Fruit fly (Drosophila melanogaster): ENCODE results near the gene CG9175.

CG9175 gene

dm6 chr2L:6051212-6051621 is 47.5 kb downstream of the CG9175 start (continued):
- TF ChIP-seq CG13624 (GFP tag; optimal IDR thresholded peaks at IDR 0.05): peak; percentile 96
- TF ChIP-seq CG8359 (GFP tag; optimal IDR thresholded peaks at IDR 0.05; ENCODE audit: borderline replicate concordance): peak; percentile 88
- TF ChIP-seq C15 (GFP tag; IDR thresholded peaks at IDR 0.05): peak; percentile 82; the same call in 1 of the 3 replicates
- peak; percentile 87 for TF ChIP-seq disco-r (GFP tag; optimal IDR thresholded peaks at IDR 0.05)
- peak; percentile 92 for TF ChIP-seq CG10431 (GFP tag; optimal IDR thresholded peaks at IDR 0.05)
- no peak for TF ChIP-seq lov (optimal IDR thresholded peaks at IDR 0.05)
- TF ChIP-seq lov (GFP tag; IDR thresholded peaks at IDR 0.05): peak; percentile 89
- peak; percentile 83 for TF ChIP-seq Aef1 (GFP tag; IDR thresholded peaks at IDR 0.05)
- peak; percentile 96 for TF ChIP-seq CG6765 (GFP tag; optimal IDR thresholded peaks at IDR 0.05)
- TF ChIP-seq vfl (GFP tag; optimal IDR thresholded peaks at IDR 0.05): peak; percentile 90
- TF ChIP-seq grau (tag; optimal IDR thresholded peaks at IDR 0.05): peak; percentile 96
- TF ChIP-seq dmrt11E (tag; optimal IDR thresholded peaks at IDR 0.05): peak; percentile 96
- TF ChIP-seq CG33213 (GFP tag; optimal IDR thresholded peaks at IDR 0.05): peak; percentile 96
- TF ChIP-seq CG7372 (GFP tag; IDR thresholded peaks at IDR 0.05): peak; percentile 87
- peak; percentile 86 for TF ChIP-seq peb (GFP tag; IDR thresholded peaks at IDR 0.05)
- TF ChIP-seq CG13424 (tag; optimal IDR thresholded peaks at IDR 0.05): peak; percentile 98
- TF ChIP-seq dm (GFP tag; optimal IDR thresholded peaks at IDR 0.05): peak; percentile 85
- no peak for TF ChIP-seq hb (GFP tag; IDR thresholded peaks at IDR 0.05; ENCODE audit: partially characterized antibody)
- peak; percentile 95 for TF ChIP-seq schlank (tag; optimal IDR thresholded peaks at IDR 0.05)
- peak; percentile 91 for TF ChIP-seq Optix (GFP tag; IDR thresholded peaks at IDR 0.05)
- TF ChIP-seq CG1832 (GFP tag; optimal IDR thresholded peaks at IDR 0.05): no peak
- TF ChIP-seq Atf-2 (GFP tag; optimal IDR thresholded peaks at IDR 0.05): peak; percentile 86
- peak; percentile 88 for TF ChIP-seq CG8290 (GFP tag; optimal IDR thresholded peaks at IDR 0.05)
- TF ChIP-seq CG8290 (tag; optimal IDR thresholded peaks at IDR 0.05): peak; percentile 84 to 98
- TF ChIP-seq CG18599 (GFP tag; optimal IDR thresholded peaks at IDR 0.05): peak; percentile 99
- peak in 1 of 2 experiments; percentile 27 for TF ChIP-seq tll (GFP tag; optimal IDR thresholded peaks at IDR 0.05)
- TF ChIP-seq chif (GFP tag; optimal IDR thresholded peaks at IDR 0.05): peak; percentile 92 to 93
- TF ChIP-seq Poxn (GFP tag; IDR thresholded peaks at IDR 0.05): peak; percentile 76
- TF ChIP-seq Trl (optimal IDR thresholded peaks at IDR 0.05): peak in 1 of 2 experiments; percentile 6
- TF ChIP-seq Trl (GFP tag; optimal IDR thresholded peaks at IDR 0.05): peak; percentile 97
- peak; percentile 96 for TF ChIP-seq Dbx (GFP tag; IDR thresholded peaks at IDR 0.05)
- peak; percentile 94 for TF ChIP-seq CG15601 (tag; optimal IDR thresholded peaks at IDR 0.05)
- peak; percentile 97 for TF ChIP-seq HHEX (GFP tag; optimal IDR thresholded peaks at IDR 0.05)
- peak; percentile 28; the same call in 1 of the 2 replicates for TF ChIP-seq Dip2 (GFP tag; IDR thresholded peaks at IDR 0.05)
- TF ChIP-seq z (GFP tag; IDR thresholded peaks at IDR 0.05): peak; percentile 64; the same call in 2 of the 3 replicates
- no peak for TF ChIP-seq CG14860 (GFP tag; IDR thresholded peaks at IDR 0.05; ENCODE audit: partially characterized antibody)
- TF ChIP-seq hkb (optimal IDR thresholded peaks at IDR 0.05): no peak
- TF ChIP-seq hkb (GFP tag; IDR thresholded peaks at IDR 0.05): peak; percentile 99
- no peak for TF ChIP-seq grn (GFP tag; optimal IDR thresholded peaks at IDR 0.05)
- TF ChIP-seq CG42726 (GFP tag; IDR thresholded peaks at IDR 0.05; ENCODE audit: partially characterized antibody): no peak
- TF ChIP-seq lab (GFP tag; optimal IDR thresholded peaks at IDR 0.05): peak; percentile 98
- TF ChIP-seq lmd (GFP tag; IDR thresholded peaks at IDR 0.05): peak; percentile 92
- TF ChIP-seq tna (GFP tag; IDR thresholded peaks at IDR 0.05; ENCODE audit: partially characterized antibody): no peak
- peak; percentile 93 for TF ChIP-seq CG10959 (GFP tag; IDR thresholded peaks at IDR 0.05)
- TF ChIP-seq Oaz (GFP tag; IDR thresholded peaks at IDR 0.05): peak; percentile 90
- TF ChIP-seq pnt (GFP tag; optimal IDR thresholded peaks at IDR 0.05): peak; percentile 88
- peak; percentile 97 for TF ChIP-seq CG17829 (tag; optimal IDR thresholded peaks at IDR 0.05)
- TF ChIP-seq ken (GFP tag; IDR thresholded peaks at IDR 0.05): peak; percentile 93
- TF ChIP-seq NK7.1 (GFP tag; optimal IDR thresholded peaks at IDR 0.05): peak; percentile 86
- peak; percentile 98 for TF ChIP-seq CG10979 (tag; optimal IDR thresholded peaks at IDR 0.05)
- no peak for TF ChIP-seq vnd (GFP tag; IDR thresholded peaks at IDR 0.05; ENCODE audit: partially characterized antibody)
